Worm (Caenorhabditis elegans) whole organism, young adult: ENCODE measurements around the gene F22D3.4.
A peak's percentile ranks its signal among the peaks of the same experiment; 100 is the strongest.

Experiments
- B0035.1 ChIP-seq: sonication (generic microtip); optimal IDR thresholded peaks from 2 replicates; lab custom pipeline; 2016; ENCODE audit warnings: missing genetic modification characterization, mild to moderate bottlenecking, missing compliant biosample characterization, missing genotype, missing genetic modification reagents
- B0336.3 ChIP-seq: fragments of 200-800 bp; sonication (Bioruptor generic); IDR thresholded peaks from 2 replicates; pipeline ENCODE4 v1.3.6; 2022; ENCODE audit warnings: missing genetic modification characterization, missing compliant biosample characterization
- C17E4.6 ChIP-seq: fragments of 200-800 bp; sonication (Bioruptor generic); IDR thresholded peaks from 2 replicates; pipeline ENCODE4 v1.3.6; 2022; ENCODE audit warnings: missing genetic modification reagents, missing genetic modification characterization, missing compliant biosample characterization
- F10E7.11 ChIP-seq: sonication (generic microtip); optimal IDR thresholded peaks from 2 replicates; lab custom pipeline; 2017; ENCODE audit warnings: mild to moderate bottlenecking, missing genetic modification characterization, moderate library complexity, missing compliant biosample characterization
- F22D6.2 ChIP-seq: sonication (generic microtip); optimal IDR thresholded peaks from 2 replicates; lab custom pipeline; 2016; ENCODE audit warnings: mild to moderate bottlenecking, missing genetic modification characterization, missing compliant biosample characterization
- F39B2.1 ChIP-seq: fragments of 200-800 bp; sonication (Bioruptor generic); IDR thresholded peaks from 2 replicates; pipeline ENCODE4 v1.3.6; 2022; ENCODE audit warnings: missing genetic modification reagents, missing genetic modification characterization, missing compliant biosample characterization
- F57C9.4 ChIP-seq: sonication (generic microtip); optimal IDR thresholded peaks from 2 replicates; lab custom pipeline; 2017; ENCODE audit warnings: mild to moderate bottlenecking, missing genetic modification characterization, missing compliant biosample characterization
- K11D2.4 ChIP-seq: fragments of 200-800 bp; sonication (Bioruptor generic); IDR thresholded peaks from 2 replicates; pipeline ENCODE4 v1.3.6; 2022; ENCODE audit warnings: missing genetic modification reagents, missing genetic modification characterization, missing compliant biosample characterization
- T26A5.8 ChIP-seq: sonication (generic microtip); optimal IDR thresholded peaks from 2 replicates; lab custom pipeline; 2016; ENCODE audit warnings: missing genetic modification characterization, missing compliant biosample characterization
- Y53F4B.3 ChIP-seq: fragments of 200-800 bp; sonication (Bioruptor generic); IDR thresholded peaks from 2 replicates; pipeline ENCODE4 v1.3.6; 2022; ENCODE audit warnings: missing genetic modification reagents, missing genetic modification characterization, missing compliant biosample characterization
- Y67H2A.10 ChIP-seq: fragments of 200-800 bp; sonication (Bioruptor generic); conservative IDR thresholded peaks from 2 replicates; pipeline ENCODE4 v1.3.6; 2022; ENCODE audit warnings: missing genetic modification reagents, missing genetic modification characterization, missing compliant biosample characterization
- Y79H2A.3 ChIP-seq: fragments of 200-800 bp; sonication (Bioruptor generic); conservative IDR thresholded peaks from 2 replicates; pipeline ENCODE4 v1.3.6; 2022; ENCODE audit warnings: missing genetic modification reagents, missing genetic modification characterization, missing compliant biosample characterization
- ama-1 ChIP-seq, 3 experiments: fragments of 150-350 bp in 1 of 3; sonication (generic microtip) in 2 of 3; optimal IDR thresholded peaks; 2 replicates each; lab custom pipeline; 2014 to 2018; ENCODE audit warnings: missing biosample characterization in 2 of 3, missing genetic modification characterization in 2 of 3, missing genetic modification reagents in 2 of 3
- atf-7 ChIP-seq: sonication (generic microtip); optimal IDR thresholded peaks from 2 replicates; lab custom pipeline; 2017; ENCODE audit warnings: mild to moderate bottlenecking, missing genetic modification characterization, missing compliant biosample characterization
- bed-1 ChIP-seq: fragments of 200-800 bp; sonication (Bioruptor generic); IDR thresholded peaks from 2 replicates; pipeline ENCODE4 v1.3.6; 2022; ENCODE audit warnings: missing genetic modification reagents, missing genetic modification characterization, missing compliant biosample characterization
- ccch-3 ChIP-seq: fragments of 200-800 bp; sonication (Bioruptor generic); optimal IDR thresholded peaks from 2 replicates; lab custom pipeline; 2018; ENCODE audit warnings: mild to moderate bottlenecking, missing genetic modification characterization, missing compliant biosample characterization
- ceh-100 ChIP-seq: fragments of 200-800 bp; sonication (Bioruptor generic); IDR thresholded peaks from 2 replicates; pipeline ENCODE4 v1.3.6; 2022; ENCODE audit warnings: missing genetic modification reagents, missing genetic modification characterization, missing compliant biosample characterization
- ceh-27 ChIP-seq: fragments of 200-800 bp; sonication (Bioruptor generic); optimal IDR thresholded peaks from 2 replicates; lab custom pipeline; 2018; ENCODE audit warnings: mild to moderate bottlenecking, missing genetic modification characterization, moderate library complexity, missing compliant biosample characterization
- chd-7 ChIP-seq: sonication (generic microtip); optimal IDR thresholded peaks from 2 replicates; lab custom pipeline; 2016; ENCODE audit warnings: mild to moderate bottlenecking, missing genetic modification characterization, moderate library complexity, missing compliant biosample characterization
- dpff-1 ChIP-seq: sonication (generic microtip); optimal IDR thresholded peaks from 2 replicates; lab custom pipeline; 2017; ENCODE audit warnings: mild to moderate bottlenecking, missing genetic modification characterization, missing compliant biosample characterization
- dpl-1 ChIP-seq: fragments of 150-350 bp; optimal IDR thresholded peaks from 2 replicates; lab custom pipeline; 2014; ENCODE audit warnings: missing biosample characterization, missing genetic modification reagents, missing genetic modification characterization
- ekl-4 ChIP-seq: fragments of 200-800 bp; sonication (Bioruptor generic); IDR thresholded peaks from 2 replicates; pipeline ENCODE4 v1.3.6; 2022; ENCODE audit warnings: missing genetic modification reagents, missing genetic modification characterization, missing compliant biosample characterization
- ets-4 ChIP-seq: fragments of 200-800 bp; sonication (Bioruptor generic); optimal IDR thresholded peaks from 2 replicates; lab custom pipeline; 2018; ENCODE audit warnings: mild to moderate bottlenecking, missing genetic modification characterization, missing compliant biosample characterization
- him-1 ChIP-seq: sonication (generic microtip); optimal IDR thresholded peaks from 2 replicates; lab custom pipeline; 2016; ENCODE audit warnings: missing genotype, missing genetic modification reagents, missing genetic modification characterization, missing compliant biosample characterization
- hlh-12 ChIP-seq: sonication (generic microtip); optimal IDR thresholded peaks from 2 replicates; lab custom pipeline; 2016; ENCODE audit warnings: missing genetic modification characterization, missing compliant biosample characterization
- hmg-20 ChIP-seq: fragments of 200-800 bp; sonication (Bioruptor generic); IDR thresholded peaks from 2 replicates; pipeline ENCODE4 v1.3.6; 2022; ENCODE audit warnings: missing genetic modification reagents, missing genetic modification characterization, missing compliant biosample characterization
- let-526 ChIP-seq: fragments of 200-800 bp; sonication (Bioruptor generic); IDR thresholded peaks from 2 replicates; pipeline ENCODE4 v1.3.6; 2022; ENCODE audit warnings: missing genetic modification reagents, missing genetic modification characterization, missing compliant biosample characterization
- lin-40 ChIP-seq: sonication (generic microtip); optimal IDR thresholded peaks from 2 replicates; lab custom pipeline; 2016; ENCODE audit warnings: missing genetic modification characterization, mild to moderate bottlenecking, missing compliant biosample characterization, missing genotype, missing genetic modification reagents
- lir-1 ChIP-seq: fragments of 200-800 bp; sonication (Bioruptor generic); conservative IDR thresholded peaks from 2 replicates; pipeline ENCODE4 v1.3.6; 2022; ENCODE audit warnings: missing genetic modification reagents, missing genetic modification characterization, missing compliant biosample characterization
- madf-10 ChIP-seq: sonication (generic microtip); optimal IDR thresholded peaks from 2 replicates; lab custom pipeline; 2016; ENCODE audit warnings: mild to moderate bottlenecking, missing genetic modification characterization, missing compliant biosample characterization
- mel-28 ChIP-seq: sonication (generic microtip); optimal IDR thresholded peaks from 2 replicates; lab custom pipeline; 2016; ENCODE audit warnings: borderline replicate concordance, mild to moderate bottlenecking, missing genetic modification characterization, missing compliant biosample characterization
- nfya-1 ChIP-seq: sonication (generic microtip); optimal IDR thresholded peaks from 2 replicates; lab custom pipeline; 2017; ENCODE audit warnings: antibody characterized with exemption, missing compliant biosample characterization, missing genetic modification characterization, borderline replicate concordance; ENCODE audit not compliant: insufficient read depth
- nhr-179 ChIP-seq: sonication (generic microtip); optimal IDR thresholded peaks from 2 replicates; lab custom pipeline; 2016; ENCODE audit warnings: mild to moderate bottlenecking, missing genetic modification characterization, missing compliant biosample characterization
- pbrm-1 ChIP-seq: fragments of 200-800 bp; sonication (Bioruptor generic); IDR thresholded peaks from 2 replicates; pipeline ENCODE4 v1.3.6; 2022; ENCODE audit warnings: missing genetic modification reagents, missing genetic modification characterization, missing compliant biosample characterization
- pha-4 ChIP-seq: fragments of 150-350 bp; sonication (generic microtip); optimal IDR thresholded peaks from 2 replicates; lab custom pipeline; 2014; ENCODE audit warnings: missing biosample characterization, missing genetic modification reagents, missing genetic modification characterization
- rcor-1 ChIP-seq: fragments of 200-800 bp; sonication (Bioruptor generic); IDR thresholded peaks from 2 replicates; pipeline ENCODE4 v1.3.6; 2022; ENCODE audit warnings: missing genetic modification reagents, missing genetic modification characterization, missing compliant biosample characterization
- sdz-38 ChIP-seq: sonication (generic microtip); optimal IDR thresholded peaks from 2 replicates; lab custom pipeline; 2016; ENCODE audit warnings: missing genotype, missing genetic modification characterization, missing compliant biosample characterization
- sea-2 ChIP-seq: fragments of 200-800 bp; sonication (Bioruptor generic); IDR thresholded peaks from 2 replicates; pipeline ENCODE4 v1.3.6; 2022; ENCODE audit warnings: missing genetic modification characterization, missing compliant biosample characterization
- snpc-1.1 ChIP-seq: sonication (generic microtip); optimal IDR thresholded peaks from 2 replicates; lab custom pipeline; 2017; ENCODE audit warnings: missing genetic modification characterization, mild to moderate bottlenecking, missing compliant biosample characterization, antibody characterized with exemption, moderate library complexity, missing genotype, missing genetic modification reagents; ENCODE audit not compliant: insufficient read depth
- snpc-1.3 ChIP-seq: sonication (generic microtip); optimal IDR thresholded peaks from 2 replicates; lab custom pipeline; 2017; ENCODE audit warnings: missing genetic modification characterization, mild to moderate bottlenecking, missing compliant biosample characterization, antibody characterized with exemption, moderate library complexity, missing genotype, missing genetic modification reagents; ENCODE audit not compliant: insufficient read depth
- tbx-9 ChIP-seq: sonication (generic microtip); optimal IDR thresholded peaks from 2 replicates; lab custom pipeline; 2016; ENCODE audit warnings: borderline replicate concordance, missing genetic modification characterization, inconsistent platforms, missing compliant biosample characterization
- unc-130 ChIP-seq: sonication (generic microtip); optimal IDR thresholded peaks from 2 replicates; lab custom pipeline; 2016; ENCODE audit warnings: missing genetic modification reagents, missing genetic modification characterization, missing compliant biosample characterization
- unc-62 ChIP-seq: fragments of 150-350 bp; optimal IDR thresholded peaks from 2 replicates; lab custom pipeline; 2014; ENCODE audit warnings: missing biosample characterization, missing genetic modification reagents, missing genetic modification characterization
- ztf-26 ChIP-seq: sonication (generic microtip); optimal IDR thresholded peaks from 2 replicates; lab custom pipeline; 2017; ENCODE audit warnings: missing genetic modification characterization, missing compliant biosample characterization

The F22D3.4 gene

ce11 chrII:6958136-6958535, 30.7 kb upstream of the F22D3.4 start:
- no peak for TF ChIP-seq pha-4 (tag; lab: Kevin White, UChicago)
- no peak for TF ChIP-seq C17E4.6
- no peak for TF ChIP-seq B0035.1 (tag; lab: Kevin White, UChicago)
- no peak for TF ChIP-seq F57C9.4
- TF ChIP-seq lir-1 (GFP tag; lab: Robert Waterston, UW): no peak

- no peak for TF ChIP-seq Y53F4B.3 (GFP tag; lab: Robert Waterston, UW)
- TF ChIP-seq ets-4 (GFP tag; lab: Kevin White, UChicago): no peak
- no peak for TF ChIP-seq snpc-1.1 (tag; lab: Kevin White, UChicago)
- TF ChIP-seq lin-40 (tag; lab: Kevin White, UChicago): no peak
- TF ChIP-seq him-1 (tag; lab: Kevin White, UChicago): peak; percentile 98
- TF ChIP-seq let-526 (GFP tag; lab: Robert Waterston, UW): no peak
- TF ChIP-seq dpl-1 (GFP tag; lab: Kevin White, UChicago): no peak
- no peak for TF ChIP-seq B0035.1 (tag; lab: Kevin White, UChicago)
- TF ChIP-seq K11D2.4 (GFP tag; lab: Robert Waterston, UW): no peak
- 0 out of 2 replicates have a peak, but pooled peaks have one; percentile 43 for TF ChIP-seq ekl-4
- TF ChIP-seq mel-28 (tag; lab: Kevin White, UChicago): no peak
- no peak for TF ChIP-seq T26A5.8
- TF ChIP-seq snpc-1.3 (tag; lab: Kevin White, UChicago): peak; percentile 16
- 0 out of 2 replicates have a peak, but pooled peaks have one; percentile 24 for TF ChIP-seq pbrm-1
- no peak for TF ChIP-seq rcor-1 (GFP tag; lab: Robert Waterston, UW)
- no peak for TF ChIP-seq hmg-20 (GFP tag; lab: Robert Waterston, UW)
- TF ChIP-seq nhr-179 (tag; lab: Kevin White, UChicago): no peak
- no peak for TF ChIP-seq hlh-12 (tag; lab: Kevin White, UChicago)
Observed at ce11 chrII:6955084-6955697, 27.8 kb upstream of the F22D3.4 start.

ce11 chrII:6951250-6951806, 23.9 kb upstream of the F22D3.4 start, which contains the start of the genes malt-1 and ceh-38:
malt-1 (minus strand) TSS chrII:6951300.
ceh-38 (plus strand) TSS chrII:6951526.
- TF ChIP-seq unc-130 (no peak), unc-62 (peak; percentile 86), ztf-26 (peak; percentile 52), dpff-1 (no peak), B0336.3 (GFP tag; lab: Robert Waterston, UW) (peak; percentile 79), F22D6.2 (tag; lab: Kevin White, UChicago) (no peak), ets-4 (GFP tag; lab: Kevin White, UChicago) (no peak), pbrm-1 (peak; percentile 84), atf-7 (tag; lab: Kevin White, UChicago) (peak; percentile 79), sdz-38 (no peak), sea-2 (GFP tag; lab: Robert Waterston, UW) (no peak), F10E7.11 (tag; lab: Kevin White, UChicago) (no peak), madf-10 (tag; lab: Kevin White, UChicago) (peak; percentile 84), Y67H2A.10 (GFP tag; lab: Robert Waterston, UW) (peak; percentile 63; the same call in 1 of the 2 replicates), ceh-27 (peak; percentile 83), bed-1 (GFP tag; lab: Robert Waterston, UW) (no peak), nfya-1 (no peak), chd-7 (tag; lab: Kevin White, UChicago) (peak; percentile 67), ccch-3 (peak; percentile 28), ceh-100 (GFP tag; lab: Robert Waterston, UW) (peak; percentile 55; the same call in 1 of the 2 replicates), tbx-9 (tag; lab: Kevin White, UChicago) (no peak), ama-1 (optimal IDR thresholded peaks at IDR 0.05; lab: Kevin White, UChicago) (no peak), ama-1 (GFP tag; optimal IDR thresholded peaks at IDR 0.05; lab: Kevin White, UChicago) (no peak), Y79H2A.3 (GFP tag; lab: Robert Waterston, UW) (no peak), rcor-1 (GFP tag; lab: Robert Waterston, UW) (peak; percentile 50; the same call in 1 of the 2 replicates), F39B2.1 (no peak)
